Worm (Caenorhabditis elegans) whole organism, early embryonic: ENCODE measurements around the gene acer-1.

Source experiments
- B0310.2 ChIP-seq: sonication (generic microtip); optimal IDR thresholded peaks from 2 replicates; lab custom pipeline; 2016; ENCODE audit warnings: mild to moderate bottlenecking, missing genetic modification characterization, missing compliant biosample characterization
- F13C5.2 ChIP-seq: sonication (generic microtip); optimal IDR thresholded peaks from 2 replicates; lab custom pipeline; 2017; ENCODE audit warnings: mild to moderate bottlenecking, missing genetic modification characterization, inconsistent platforms, missing compliant biosample characterization
- aly-1 ChIP-seq: sonication (generic microtip); optimal IDR thresholded peaks from 2 replicates; lab custom pipeline; 2016; ENCODE audit warnings: missing genetic modification characterization, missing compliant biosample characterization
- ama-1 ChIP-seq: fragments of 150-350 bp; optimal IDR thresholded peaks from 2 replicates; lab custom pipeline; 2014
- ceh-13 ChIP-seq: fragments of 200-800 bp; sonication (Bioruptor generic); optimal IDR thresholded peaks from 2 replicates; lab custom pipeline; 2018; ENCODE audit warnings: mild to moderate bottlenecking, missing genetic modification characterization, missing compliant biosample characterization
- ceh-36 ChIP-seq: sonication (generic microtip); optimal IDR thresholded peaks from 2 replicates; lab custom pipeline; 2016; ENCODE audit warnings: missing genetic modification characterization, inconsistent platforms, missing compliant biosample characterization
- ets-7 ChIP-seq: sonication (generic microtip); optimal IDR thresholded peaks from 2 replicates; lab custom pipeline; 2016; ENCODE audit warnings: missing genotype, missing genetic modification characterization, missing compliant biosample characterization
- flt-1 ChIP-seq: fragments of 200-800 bp; sonication (Bioruptor generic); IDR thresholded peaks from 2 replicates; pipeline ENCODE4 v1.3.6; 2022; ENCODE audit warnings: missing genetic modification characterization, missing compliant biosample characterization
- hmbx-1 ChIP-seq: sonication (generic microtip); optimal IDR thresholded peaks from 2 replicates; lab custom pipeline; 2016; ENCODE audit warnings: mild to moderate bottlenecking, missing genetic modification characterization, missing compliant biosample characterization
- hmg-4 ChIP-seq: fragments of 200-800 bp; sonication (Bioruptor generic); optimal IDR thresholded peaks from 2 replicates; lab custom pipeline; 2018; ENCODE audit warnings: mild to moderate bottlenecking, missing genetic modification characterization, missing compliant biosample characterization
- hnd-1 ChIP-seq: sonication (generic microtip); optimal IDR thresholded peaks from 2 replicates; lab custom pipeline; 2016; ENCODE audit warnings: missing genetic modification characterization, missing compliant biosample characterization
- pes-1 ChIP-seq: fragments of 200-800 bp; sonication (Bioruptor generic); IDR thresholded peaks from 2 replicates; pipeline ENCODE4 v1.3.6; 2022; ENCODE audit warnings: missing genetic modification reagents, missing genetic modification characterization, missing compliant biosample characterization
- scrt-1 ChIP-seq: fragments of 200-800 bp; sonication (Bioruptor generic); IDR thresholded peaks from 2 replicates; pipeline ENCODE4 v1.3.6; 2022; ENCODE audit warnings: missing genetic modification characterization, missing compliant biosample characterization
- sea-1 ChIP-seq: fragments of 200-800 bp; sonication (Bioruptor generic); conservative IDR thresholded peaks from 2 replicates; pipeline ENCODE4 v1.3.6; 2022; ENCODE audit warnings: missing genetic modification characterization, missing compliant biosample characterization
- tbx-11 ChIP-seq: fragments of 200-800 bp; sonication (Bioruptor generic); IDR thresholded peaks from 2 replicates; pipeline ENCODE4 v1.3.6; 2022; ENCODE audit warnings: missing genetic modification characterization, missing compliant biosample characterization
- tbx-37 ChIP-seq: fragments of 200-800 bp; sonication (Bioruptor generic); conservative IDR thresholded peaks from 2 replicates; pipeline ENCODE4 v1.3.6; 2022; ENCODE audit warnings: missing genetic modification reagents, missing genetic modification characterization, missing compliant biosample characterization
- tra-4 ChIP-seq: sonication (generic microtip); optimal IDR thresholded peaks from 2 replicates; lab custom pipeline; 2017; ENCODE audit warnings: missing genetic modification characterization, missing compliant biosample characterization

Gene acer-1

ce11 chrII:6927603-6928002 lies 37.4 kb upstream of the acer-1 start, which contains the start of gene F22D3.4:
TSS of gene F22D3.4 (minus strand) at chrII:6927603.
- TF ChIP-seq pes-1 (no peak), hnd-1 (no peak), ets-7 (no peak), tbx-11 (GFP tag; lab: Robert Waterston, UW) (no peak), hmbx-1 (tag; lab: Kevin White, UChicago) (no peak), ceh-36 (no peak), scrt-1 (no peak), flt-1 (GFP tag; lab: Robert Waterston, UW) (no peak), ceh-13 (GFP tag; lab: Kevin White, UChicago) (no peak), hmg-4 (GFP tag; lab: Kevin White, UChicago) (no peak), aly-1 (tag; lab: Kevin White, UChicago) (no peak), F13C5.2 (tag; lab: Kevin White, UChicago) (no peak), sea-1 (GFP tag; lab: Robert Waterston, UW) (no peak), tra-4 (tag; lab: Kevin White, UChicago) (no peak), ama-1 (lab: Kevin White, UChicago) (no peak), B0310.2 (tag; lab: Kevin White, UChicago) (no peak)

- TF ChIP-seq hnd-1 (no peak), tra-4 (tag; lab: Kevin White, UChicago) (no peak), aly-1 (tag; lab: Kevin White, UChicago) (no peak), scrt-1 (no peak), tbx-11 (GFP tag; lab: Robert Waterston, UW) (no peak), flt-1 (GFP tag; lab: Robert Waterston, UW) (no peak), ceh-36 (no peak), ets-7 (no peak), tbx-37 (no peak), hmg-4 (GFP tag; lab: Kevin White, UChicago) (no peak)
Measured at ce11 chrII:6927034-6927433, 36.8 kb upstream of the acer-1 start.

- TF ChIP-seq pes-1 (no peak), ets-7 (no peak), hmg-4 (GFP tag; lab: Kevin White, UChicago) (no peak), B0310.2 (tag; lab: Kevin White, UChicago) (no peak), F13C5.2 (tag; lab: Kevin White, UChicago) (no peak), ceh-36 (no peak), tbx-37 (no peak), scrt-1 (no peak), tbx-11 (GFP tag; lab: Robert Waterston, UW) (no peak), ceh-13 (GFP tag; lab: Kevin White, UChicago) (no peak)
Measured at ce11 chrII:6926488-6926887, 36.3 kb upstream of the acer-1 start.

ce11 chrII:6926054-6926453 lies 35.9 kb upstream of the acer-1 start:
- TF ChIP-seq ceh-36 (no peak), scrt-1 (no peak), tra-4 (tag; lab: Kevin White, UChicago) (no peak), flt-1 (GFP tag; lab: Robert Waterston, UW) (no peak), sea-1 (GFP tag; lab: Robert Waterston, UW) (no peak), aly-1 (tag; lab: Kevin White, UChicago) (no peak), hmbx-1 (tag; lab: Kevin White, UChicago) (no peak)

- TF ChIP-seq ceh-36 (no peak), aly-1 (tag; lab: Kevin White, UChicago) (no peak), hnd-1 (no peak), flt-1 (GFP tag; lab: Robert Waterston, UW) (no peak), hmbx-1 (tag; lab: Kevin White, UChicago) (no peak), pes-1 (no peak), ama-1 (lab: Kevin White, UChicago) (no peak), tbx-37 (no peak), ceh-13 (GFP tag; lab: Kevin White, UChicago) (no peak), tbx-11 (GFP tag; lab: Robert Waterston, UW) (no peak), F13C5.2 (tag; lab: Kevin White, UChicago) (no peak)
Measured at ce11 chrII:6923792-6924191, 33.6 kb upstream of the acer-1 start.

ce11 chrII:6919363-6919851 lies 29.2 kb upstream of the acer-1 start, which contains the start of gene B0252.1:
TSS of gene B0252.1 (plus strand) at chrII:6919680.
- TF ChIP-seq ama-1 (lab: Kevin White, UChicago) (no peak), scrt-1 (no peak), hnd-1 (no peak), hmbx-1 (tag; lab: Kevin White, UChicago) (no peak), tra-4 (tag; lab: Kevin White, UChicago) (no peak), flt-1 (GFP tag; lab: Robert Waterston, UW) (no peak), ets-7 (no peak), F13C5.2 (tag; lab: Kevin White, UChicago) (no peak), tbx-11 (GFP tag; lab: Robert Waterston, UW) (no peak), sea-1 (GFP tag; lab: Robert Waterston, UW) (no peak), aly-1 (tag; lab: Kevin White, UChicago) (no peak), tbx-37 (no peak), hmg-4 (GFP tag; lab: Kevin White, UChicago) (no peak), ceh-13 (GFP tag; lab: Kevin White, UChicago) (no peak), B0310.2 (tag; lab: Kevin White, UChicago) (no peak), ceh-36 (no peak), pes-1 (no peak)

- TF ChIP-seq hmg-4 (GFP tag; lab: Kevin White, UChicago), result no peak
- no peak for TF ChIP-seq tbx-37
- TF ChIP-seq tra-4 (tag; lab: Kevin White, UChicago), result no peak
- TF ChIP-seq flt-1 (GFP tag; lab: Robert Waterston, UW), result no peak
- TF ChIP-seq hmbx-1 (tag; lab: Kevin White, UChicago), result no peak
- TF ChIP-seq aly-1 (tag; lab: Kevin White, UChicago), result no peak
- no peak for TF ChIP-seq tbx-11 (GFP tag; lab: Robert Waterston, UW)
- no peak for TF ChIP-seq ama-1 (lab: Kevin White, UChicago)
- no peak for TF ChIP-seq scrt-1
- no peak for TF ChIP-seq ets-7
- TF ChIP-seq ceh-36, result no peak
- TF ChIP-seq F13C5.2 (tag; lab: Kevin White, UChicago), result no peak
- no peak for TF ChIP-seq ceh-13 (GFP tag; lab: Kevin White, UChicago)
- TF ChIP-seq B0310.2 (tag; lab: Kevin White, UChicago), result no peak
Measured at ce11 chrII:6918862-6919261, 28.7 kb upstream of the acer-1 start, which contains the start of gene B0252.5. TSS of gene B0252.5 (minus strand) at chrII:6918878.
